Fruit fly (Drosophila melanogaster) Kc167 (cell line): ENCODE measurements around the gene CG32095.

Source experiments
- Sin3A ChIP-seq: fragments of >200 bp; optimal IDR thresholded peaks from 2 replicates; lab custom pipeline; 2018; ENCODE audit warnings: missing external identifiers
- psq ChIP-seq: fragments of >200 bp; optimal IDR thresholded peaks from 2 replicates; lab custom pipeline; 2017; ENCODE audit warnings: missing external identifiers
- ttk ChIP-seq: sonication (Bioruptor generic); optimal IDR thresholded peaks from 2 replicates; lab custom pipeline; 2017; ENCODE audit warnings: missing external identifiers

DNA sequence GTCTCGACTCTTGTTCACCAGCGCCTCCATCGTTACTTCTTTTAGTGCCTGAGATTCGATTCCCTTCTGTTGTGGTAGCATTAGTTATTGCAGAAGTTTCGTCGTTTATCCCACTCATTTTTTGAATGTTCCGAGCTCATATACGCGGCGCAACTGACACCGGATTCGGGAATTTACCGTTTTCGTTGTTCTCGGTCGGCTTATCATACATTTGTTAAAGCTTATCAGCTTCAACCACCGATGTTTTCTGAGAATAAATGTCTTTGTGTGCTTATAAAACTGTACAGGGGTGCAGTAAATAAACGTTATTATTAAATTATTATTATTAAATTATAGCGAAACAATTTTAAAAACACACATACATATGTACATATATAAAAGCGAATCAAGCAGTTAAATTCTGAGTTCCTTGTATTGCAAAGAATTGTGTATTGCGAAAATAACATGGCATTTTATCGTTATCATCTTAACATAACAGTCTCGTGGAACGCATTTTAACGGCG is 11.1 kb upstream of the CG32095 start, which contains the start of gene CG43064:
- TF ChIP-seq Sin3A (lab: Kevin White, UChicago) (no peak), psq (lab: Kevin White, UChicago) (no peak), ttk (lab: Kevin White, UChicago) (no peak)
